Fruit fly (Drosophila melanogaster) whole organism, embryonic: ENCODE data around the gene CG7943.
A peak's percentile ranks its signal among the peaks of the same experiment; 100 is the strongest.

Experiments used
- Awh ChIP-seq: fragments of 200-800 bp; sonication (Bioruptor generic); IDR thresholded peaks from 2 replicates; pipeline ENCODE4, ENCODE4 v1.3.6; 2022; ENCODE audit warnings: missing biosample characterization, missing genetic modification characterization
- CG10431 ChIP-seq: fragments of 200-800 bp; sonication (Bioruptor generic); optimal IDR thresholded peaks from 3 replicates; lab custom pipeline; 2018; ENCODE audit warnings: missing biosample characterization, mild to moderate bottlenecking, missing genetic modification characterization
- CG10543 ChIP-seq: fragments of 200-800 bp; sonication (Bioruptor generic); optimal IDR thresholded peaks from 3 replicates; lab custom pipeline; 2017; ENCODE audit warnings: missing biosample characterization, mild to moderate bottlenecking, missing genetic modification characterization, moderate library complexity
- CG11247 ChIP-seq: fragments of 200-800 bp; sonication (Bioruptor generic); IDR thresholded peaks from 2 replicates; pipeline ENCODE4 v1.3.6; 2022; ENCODE audit warnings: missing biosample characterization, missing genetic modification characterization
- CG11723 ChIP-seq: fragments of 200-800 bp; sonication (Bioruptor generic); optimal IDR thresholded peaks from 2 replicates; lab custom pipeline; 2017; ENCODE audit warnings: missing biosample characterization, mild to moderate bottlenecking, missing genetic modification characterization
- CG12391 ChIP-seq: fragments of 200-800 bp; sonication (Bioruptor generic); optimal IDR thresholded peaks from 3 replicates; lab custom pipeline; 2018; ENCODE audit warnings: missing biosample characterization, mild to moderate bottlenecking, missing genetic modification characterization, moderate library complexity
- CG13424 ChIP-seq: fragments of 200-800 bp; sonication (Bioruptor generic); optimal IDR thresholded peaks from 2 replicates; lab custom pipeline; 2019; ENCODE audit warnings: missing biosample characterization, mild to moderate bottlenecking, missing genetic modification characterization, moderate library complexity
- CG15514 ChIP-seq: fragments of 200-800 bp; sonication (Bioruptor generic); optimal IDR thresholded peaks from 3 replicates; lab custom pipeline; 2017; ENCODE audit warnings: missing biosample characterization, missing genetic modification characterization, mild to moderate bottlenecking, moderate library complexity, missing genetic modification reagents
- CG17802 ChIP-seq: fragments of 200-800 bp; sonication (Bioruptor generic); optimal IDR thresholded peaks from 2 replicates; lab custom pipeline; 2018; ENCODE audit warnings: missing biosample characterization, mild to moderate bottlenecking, missing genetic modification characterization, moderate library complexity
- CG2712 ChIP-seq: fragments of 200-800 bp; optimal IDR thresholded peaks from 3 replicates; lab custom pipeline; 2019; ENCODE audit warnings: missing biosample characterization, mild to moderate bottlenecking, missing genetic modification characterization, moderate library complexity
- CG32772 ChIP-seq: fragments of 200-800 bp; sonication (Bioruptor generic); IDR thresholded peaks from 2 replicates; pipeline ENCODE4 v1.3.6; 2022; ENCODE audit warnings: missing biosample characterization, missing genetic modification characterization
- CG33557 ChIP-seq: fragments of 200-800 bp; sonication (Bioruptor generic); optimal IDR thresholded peaks from 2 replicates; lab custom pipeline; 2019; ENCODE audit warnings: missing biosample characterization, mild to moderate bottlenecking, missing genetic modification characterization, moderate library complexity
- CG3847 ChIP-seq: fragments of 200-800 bp; sonication (Bioruptor generic); IDR thresholded peaks from 2 replicates; pipeline ENCODE4 v1.3.6; 2022; ENCODE audit warnings: missing biosample characterization, missing genetic modification characterization
- CG42726 ChIP-seq: fragments of 200-800 bp; sonication (Bioruptor generic); IDR thresholded peaks from 2 replicates; pipeline ENCODE4 v1.3.6; 2022; ENCODE audit warnings: missing biosample characterization, missing genetic modification characterization; ENCODE audit not compliant: partially characterized antibody
- CG4820 ChIP-seq: fragments of 200-800 bp; sonication (Bioruptor generic); optimal IDR thresholded peaks from 3 replicates; lab custom pipeline; 2016; ENCODE audit warnings: missing biosample characterization, missing genetic modification characterization
- CG8478 ChIP-seq: fragments of >200 bp; optimal IDR thresholded peaks from 2 replicates; lab custom pipeline; 2018
- CG9215 ChIP-seq: fragments of 200-800 bp; sonication (Bioruptor generic); IDR thresholded peaks from 2 replicates; pipeline ENCODE4 v1.3.6; 2022; ENCODE audit warnings: missing biosample characterization, missing genetic modification characterization
- CG9932 ChIP-seq: fragments of 200-800 bp; sonication (Bioruptor generic); IDR thresholded peaks from 2 replicates; pipeline ENCODE4 v1.3.6; 2022; ENCODE audit warnings: missing biosample characterization, missing genetic modification characterization
- CHES-1-like ChIP-seq: fragments of 200-800 bp; sonication (Bioruptor generic); optimal IDR thresholded peaks from 2 replicates; lab custom pipeline; 2016; ENCODE audit warnings: missing biosample characterization, missing genetic modification characterization
- Hmr ChIP-seq: fragments of 200-800 bp; sonication (Bioruptor generic); optimal IDR thresholded peaks from 3 replicates; lab custom pipeline; 2017; ENCODE audit warnings: mild to moderate bottlenecking, missing biosample characterization, missing genetic modification reagents, missing genetic modification characterization
- Hr3 ChIP-seq: fragments of 200-800 bp; sonication (Bioruptor generic); optimal IDR thresholded peaks from 3 replicates; lab custom pipeline; 2016; ENCODE audit warnings: missing biosample characterization, missing genetic modification characterization
- Hr39 ChIP-seq: fragments of >200 bp; optimal IDR thresholded peaks from 2 replicates; lab custom pipeline; 2017
- MBD-R2 ChIP-seq: fragments of 200-800 bp; sonication (Bioruptor generic); IDR thresholded peaks from 2 replicates; pipeline ENCODE4 v1.3.6; 2022; ENCODE audit warnings: missing biosample characterization, missing genetic modification characterization
- Max ChIP-seq: fragments of 200-800 bp; sonication (Bioruptor generic); optimal IDR thresholded peaks from 2 replicates; lab custom pipeline; 2016; ENCODE audit warnings: missing biosample characterization, mild to moderate bottlenecking, missing genetic modification characterization
- Ravus ChIP-seq: fragments of 200-800 bp; sonication (Bioruptor generic); IDR thresholded peaks from 2 replicates; pipeline ENCODE4 v1.3.6; 2022; ENCODE audit warnings: missing biosample characterization, missing genetic modification characterization
- Rfx ChIP-seq: fragments of 200-800 bp; sonication (Bioruptor generic); IDR thresholded peaks from 2 replicates; pipeline ENCODE4 v1.3.6; 2022; ENCODE audit warnings: missing biosample characterization, missing genetic modification characterization
- Rx ChIP-seq: fragments of 200-800 bp; sonication (Bioruptor generic); IDR thresholded peaks from 2 replicates; pipeline ENCODE4 v1.3.6; 2022; ENCODE audit warnings: missing biosample characterization, missing genetic modification characterization
- Vsx1 ChIP-seq: fragments of 200-800 bp; sonication (Bioruptor generic); optimal IDR thresholded peaks from 2 replicates; lab custom pipeline; 2017; ENCODE audit warnings: missing biosample characterization, mild to moderate bottlenecking, missing genetic modification characterization, missing genetic modification reagents
- abd-A ChIP-seq: fragments of 200-800 bp; sonication (Bioruptor generic); optimal IDR thresholded peaks from 3 replicates; lab custom pipeline; 2019; ENCODE audit warnings: missing biosample characterization, mild to moderate bottlenecking, missing genetic modification characterization, moderate library complexity
- bcd ChIP-seq: fragments of 200-800 bp; sonication (Bioruptor generic); optimal IDR thresholded peaks from 2 replicates; lab custom pipeline; 2017; ENCODE audit warnings: missing biosample characterization, mild to moderate bottlenecking, missing genetic modification characterization
- chif ChIP-seq, 2 experiments: fragments of 200-800 bp; sonication (Bioruptor generic); optimal IDR thresholded peaks; 3 replicates each; lab custom pipeline; 2016; ENCODE audit warnings: missing biosample characterization in 2 of 2, missing genetic modification characterization in 2 of 2
- chm ChIP-seq: fragments of 200-800 bp; sonication (Bioruptor generic); IDR thresholded peaks from 2 replicates; pipeline ENCODE4 v1.3.6; 2022; ENCODE audit warnings: missing biosample characterization, missing genetic modification characterization
- dan ChIP-seq: fragments of 200-800 bp; sonication (Bioruptor generic); IDR thresholded peaks from 2 replicates; pipeline ENCODE4 v1.3.6; 2022; ENCODE audit warnings: missing biosample characterization, missing genetic modification characterization
- dm ChIP-seq: fragments of 200-800 bp; sonication (Bioruptor generic); optimal IDR thresholded peaks from 3 replicates; lab custom pipeline; 2016; ENCODE audit warnings: missing biosample characterization, missing genetic modification characterization
- emc ChIP-seq: fragments of 200-800 bp; sonication (Bioruptor generic); optimal IDR thresholded peaks from 2 replicates; lab custom pipeline; 2016; ENCODE audit warnings: missing biosample characterization, missing genetic modification characterization
- gem ChIP-seq: fragments of 200-800 bp; sonication (Bioruptor generic); optimal IDR thresholded peaks from 2 replicates; lab custom pipeline; 2019; ENCODE audit warnings: missing biosample characterization, mild to moderate bottlenecking, missing genetic modification characterization, moderate library complexity
- gt ChIP-seq: fragments of 200-800 bp; sonication (Bioruptor generic); IDR thresholded peaks from 2 replicates; pipeline ENCODE4 v1.3.6; 2022; ENCODE audit warnings: missing biosample characterization, missing genetic modification characterization
- hb ChIP-seq: fragments of 200-800 bp; sonication (Bioruptor generic); IDR thresholded peaks from 3 replicates; pipeline ENCODE4 v1.3.6; 2022; ENCODE audit warnings: missing biosample characterization, missing genetic modification characterization; ENCODE audit not compliant: partially characterized antibody
- hbn ChIP-seq: fragments of 200-800 bp; sonication (Bioruptor generic); IDR thresholded peaks from 2 replicates; pipeline ENCODE4 v1.3.6; 2022; ENCODE audit warnings: missing biosample characterization, missing genetic modification characterization; ENCODE audit not compliant: partially characterized antibody
- hkb ChIP-seq, 2 experiments: fragments of 200-800 bp in 1 of 2; fragments of >200 bp in 1 of 2; sonication (Bioruptor generic) in 1 of 2; IDR thresholded peaks in 1 of 2; optimal IDR thresholded peaks in 1 of 2; 2 replicates each; pipeline versions ENCODE4 v1.3.6 to Lab custom; 2017 to 2022; ENCODE audit warnings: missing biosample characterization in 1 of 2, missing genetic modification characterization in 1 of 2
- jing ChIP-seq: fragments of 200-800 bp; sonication (Bioruptor generic); optimal IDR thresholded peaks from 2 replicates; lab custom pipeline; 2018; ENCODE audit warnings: missing biosample characterization, mild to moderate bottlenecking, missing genetic modification characterization
- ken ChIP-seq: fragments of 200-800 bp; sonication (Bioruptor generic); IDR thresholded peaks from 3 replicates; pipeline ENCODE4 v1.3.6; 2022; ENCODE audit warnings: missing biosample characterization, missing genetic modification characterization
- mld ChIP-seq: fragments of 200-800 bp; sonication (Bioruptor generic); IDR thresholded peaks from 3 replicates; pipeline ENCODE4 v1.3.6; 2022; ENCODE audit warnings: missing biosample characterization, missing genetic modification characterization; ENCODE audit not compliant: partially characterized antibody
- nerfin-2 ChIP-seq: fragments of 200-800 bp; sonication (Bioruptor generic); IDR thresholded peaks from 2 replicates; pipeline ENCODE4 v1.3.6; 2022; ENCODE audit warnings: missing biosample characterization, missing genetic modification characterization; ENCODE audit not compliant: partially characterized antibody
- pan ChIP-seq, 4 experiments: fragments of >200 bp in 3 of 4; fragments of 200-800 bp in 1 of 4; sonication (Bioruptor generic) in 1 of 4; optimal IDR thresholded peaks in 3 of 4; IDR thresholded peaks in 1 of 4; 2 replicates each; pipeline versions ENCODE4 v1.3.6 to Lab custom; 2017 to 2022; ENCODE audit warnings: missing biosample characterization in 2 of 4, missing genetic modification characterization in 2 of 4, mixed read lengths in 1 of 4
- pnt ChIP-seq: fragments of 200-800 bp; sonication (Bioruptor generic); optimal IDR thresholded peaks from 3 replicates; lab custom pipeline; 2016; ENCODE audit warnings: missing biosample characterization, missing genetic modification characterization
- prd ChIP-seq, 3 experiments: fragments of >200 bp in 2 of 3; fragments of 200-800 bp in 1 of 3; sonication (Bioruptor generic) in 1 of 3; optimal IDR thresholded peaks in 2 of 3; IDR thresholded peaks in 1 of 3; 2 replicates in 2 of 3; 3 replicates in 1 of 3; pipeline versions ENCODE4 v1.3.6 to Lab custom; 2017 to 2022; ENCODE audit warnings: missing biosample characterization in 1 of 3, missing genetic modification characterization in 1 of 3
- ssp ChIP-seq: fragments of 200-800 bp; sonication (Bioruptor generic); IDR thresholded peaks from 2 replicates; pipeline ENCODE4 v1.3.6; 2022; ENCODE audit warnings: missing biosample characterization, missing genetic modification characterization
- tgo ChIP-seq: fragments of 200-800 bp; sonication (Bioruptor generic); IDR thresholded peaks from 3 replicates; pipeline ENCODE4 v1.3.6; 2022; ENCODE audit warnings: missing biosample characterization, missing genetic modification characterization
- tup ChIP-seq: fragments of 200-800 bp; sonication (Bioruptor generic); optimal IDR thresholded peaks from 2 replicates; lab custom pipeline; 2016; ENCODE audit warnings: missing biosample characterization, mild to moderate bottlenecking, missing genetic modification characterization, moderate library complexity

The CG7943 gene

DNA sequence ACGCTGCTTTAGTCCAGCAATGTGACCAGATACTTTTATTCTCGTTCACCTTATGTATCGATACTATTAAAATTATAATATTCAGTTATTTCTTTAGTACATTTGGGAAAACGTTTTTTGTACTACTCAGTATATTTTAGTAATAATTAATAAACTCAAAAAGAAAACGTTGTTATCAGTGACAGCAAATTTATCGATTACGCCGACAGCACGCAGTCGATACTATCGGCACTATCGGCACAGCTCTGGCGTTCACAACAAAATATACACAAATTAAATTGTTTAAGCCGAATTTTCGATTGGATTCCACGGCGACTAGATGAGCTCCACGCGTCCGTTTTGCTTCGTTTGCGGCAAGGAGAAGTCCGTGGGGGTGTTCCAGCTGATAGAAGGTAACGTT lies 6.8 kb upstream of the CG7943 start, which contains the start of the genes janA, Sry-alpha and Sry-beta (continued):
- TF ChIP-seq CG11723 (GFP tag; lab: Kevin White, UChicago) (no peak), mld (peak; percentile 96), gem (tag; lab: Kevin White, UChicago) (no peak), CG33557 (GFP tag; lab: Kevin White, UChicago) (no peak), CG15514 (GFP tag; lab: Kevin White, UChicago) (peak; percentile 94), pnt (GFP tag; lab: Kevin White, UChicago) (no peak), CG3847 (GFP tag; lab: Robert Waterston, UW) (peak; percentile 52), pan (optimal IDR thresholded peaks at IDR 0.05; lab: Kevin White, UChicago) (no peak), pan (GFP tag; optimal IDR thresholded peaks at IDR 0.05 in 1 of 2, IDR thresholded peaks at IDR 0.05 in 1 of 2) (no peak), CG17802 (tag; lab: Kevin White, UChicago) (no peak), bcd (GFP tag; lab: Kevin White, UChicago) (no peak), dm (GFP tag; lab: Kevin White, UChicago) (no peak), chif (GFP tag; optimal IDR thresholded peaks at IDR 0.05; lab: Kevin White, UChicago) (no peak), Awh (GFP tag; lab: Robert Waterston, UW) (no peak), ssp (no peak), CG10543 (no peak), tgo (no peak), CG4820 (no peak), Hmr (GFP tag; lab: Kevin White, UChicago) (no peak), nerfin-2 (peak; percentile 99), CG32772 (no peak), ken (no peak), Vsx1 (GFP tag; lab: Kevin White, UChicago) (no peak), chm (no peak), MBD-R2 (GFP tag; lab: Robert Waterston, UW) (peak; percentile 93), tup (no peak), CG2712 (tag; lab: Kevin White, UChicago) (peak; percentile 54), Hr3 (GFP tag; lab: Kevin White, UChicago) (no peak), CG13424 (tag; lab: Kevin White, UChicago) (peak; percentile 16), hb (GFP tag; lab: Robert Waterston, UW) (peak; percentile 99), Hr39 (lab: Kevin White, UChicago) (no peak), hbn (GFP tag; lab: Robert Waterston, UW) (peak; percentile 99), prd (optimal IDR thresholded peaks at IDR 0.05; lab: Kevin White, UChicago) (no peak), prd (GFP tag; IDR thresholded peaks at IDR 0.05; lab: Robert Waterston, UW) (peak; percentile 10; the same call in 1 of the 3 replicates), CG11247 (GFP tag; lab: Robert Waterston, UW) (no peak), CG9932 (peak; percentile 43; the same call in 1 of the 2 replicates), CG42726 (GFP tag; lab: Robert Waterston, UW) (peak; percentile 97), CG8478 (lab: Kevin White, UChicago) (no peak), CG9215 (GFP tag; lab: Robert Waterston, UW) (peak; percentile 4; the same call in 1 of the 2 replicates), CG12391 (tag; lab: Kevin White, UChicago) (peak; percentile 59), hkb (optimal IDR thresholded peaks at IDR 0.05; lab: Kevin White, UChicago) (no peak), hkb (GFP tag; IDR thresholded peaks at IDR 0.05; lab: Robert Waterston, UW) (no peak), Rfx (GFP tag; lab: Robert Waterston, UW) (peak; percentile 44), Rx (GFP tag; lab: Robert Waterston, UW) (no peak), Max (GFP tag; lab: Kevin White, UChicago) (no peak), CHES-1-like (GFP tag; lab: Kevin White, UChicago) (peak; percentile 13), jing (GFP tag; lab: Kevin White, UChicago) (no peak), CG10431 (GFP tag; lab: Kevin White, UChicago) (no peak), Ravus (GFP tag; lab: Robert Waterston, UW) (no peak), emc (GFP tag; lab: Kevin White, UChicago) (no peak), abd-A (tag; lab: Kevin White, UChicago) (no peak), dan (GFP tag; lab: Robert Waterston, UW) (no peak), gt (GFP tag; lab: Robert Waterston, UW) (no peak)
